Worm (Caenorhabditis elegans): ENCODE data around the gene fem-2.

- no peak for TF ChIP-seq ztf-4 (tag; optimal IDR thresholded peaks at IDR 0.05)
- no peak for TF ChIP-seq nhr-21 (tag; optimal IDR thresholded peaks at IDR 0.05)
- no peak for TF ChIP-seq egl-27 (tag; optimal IDR thresholded peaks at IDR 0.05)
- TF ChIP-seq ZK546.5 (tag; optimal IDR thresholded peaks at IDR 0.05): no peak
- TF ChIP-seq nhr-12 (tag; optimal IDR thresholded peaks at IDR 0.05): no peak
- no peak for TF ChIP-seq fos-1 (tag; optimal IDR thresholded peaks at IDR 0.05)
- no peak for TF ChIP-seq nhr-10 (tag; optimal IDR thresholded peaks at IDR 0.05)
- no peak for TF ChIP-seq nhr-6 (tag; optimal IDR thresholded peaks at IDR 0.05)
- TF ChIP-seq peb-1 (tag; optimal IDR thresholded peaks at IDR 0.05): no peak
- TF ChIP-seq nhr-237 (tag; optimal IDR thresholded peaks at IDR 0.05): no peak
These were observed 16.1 kb upstream of the fem-2 start for ce11 chrIII:650539-650938.
